Worm (Caenorhabditis elegans): ENCODE data around the gene nekl-3.

DNA sequence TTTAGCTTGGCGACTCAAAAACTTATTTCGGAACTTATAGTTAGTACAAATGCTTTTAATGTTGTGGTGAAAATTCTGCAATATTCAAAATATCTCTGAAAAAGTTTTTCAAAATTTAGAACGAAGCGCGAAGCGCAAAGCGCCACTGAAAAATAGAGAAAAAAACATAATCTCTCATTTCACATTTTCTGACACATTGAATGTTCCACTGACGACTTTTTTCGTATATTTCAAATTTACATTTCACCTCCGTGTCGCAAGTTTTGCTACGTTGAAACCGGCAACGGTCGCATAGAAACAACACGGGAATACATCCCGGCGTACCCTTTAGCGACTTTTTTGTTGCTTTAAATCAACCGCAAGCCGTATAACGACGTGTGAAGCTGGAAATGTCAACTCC lies 43.0 kb downstream of the nekl-3 start, which contains the start of gene F42F12.14:
- TF ChIP-seq elt-3 (tag; optimal IDR thresholded peaks at IDR 0.05) = no peak
- no peak for TF ChIP-seq snpc-4 (tag; optimal IDR thresholded peaks at IDR 0.05)
- no peak for TF ChIP-seq nhr-6 (tag; optimal IDR thresholded peaks at IDR 0.05)
- no peak for TF ChIP-seq unc-62 (GFP tag; optimal IDR thresholded peaks at IDR 0.05)
- no peak for TF ChIP-seq blmp-1 (tag; optimal IDR thresholded peaks at IDR 0.05; ENCODE audit: insufficient read depth)
- no peak for TF ChIP-seq skn-1 (tag; optimal IDR thresholded peaks at IDR 0.05)
- no peak for TF ChIP-seq mdl-1 (tag; optimal IDR thresholded peaks at IDR 0.05)
